2 fruit fly cellular contexts compared by ENCODE assay signal in the genomic region with DNA sequence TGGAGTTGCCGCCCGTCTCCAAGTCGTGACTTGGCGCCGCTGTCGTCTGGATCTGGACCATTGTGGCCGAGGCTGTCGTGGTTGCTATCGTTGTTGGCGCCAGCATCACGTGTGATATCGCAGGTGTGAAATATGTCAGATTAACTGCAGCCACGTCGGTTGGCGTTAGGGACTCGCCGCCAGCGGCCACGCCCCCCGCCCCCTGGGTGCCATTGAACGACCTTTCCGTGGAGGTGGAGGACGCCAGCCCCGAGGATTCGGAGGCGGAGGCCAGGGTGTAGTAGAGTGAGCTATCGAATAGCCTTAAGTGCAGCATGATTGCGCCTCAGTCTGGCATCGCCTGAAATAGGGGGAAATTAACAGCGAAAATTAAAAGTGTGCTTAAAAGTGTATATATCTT.
TF ChIP-seq lines count a peak whose summit lies in the region.

No protein-coding gene starts in this region.

- TF ChIP-seq CTCF in whole organism, embryonic (GFP tag; optimal IDR thresholded peaks at IDR 0.05; lab: Kevin White, UChicago): no peak

TF ChIP-seq in whole organism, embryonic, 481 proteins besides CTCF, POLR2A, EP300 and RAD21:
- TF ChIP-seq Hr39 (optimal IDR thresholded peaks at IDR 0.05; lab: Kevin White, UChicago): peak; percentile 69
- 0 out of 3 replicates have a peak, but pooled peaks have one; percentile 12 for TF ChIP-seq dysf (GFP tag; IDR thresholded peaks at IDR 0.05; lab: Robert Waterston, UW)
- TF ChIP-seq ken (GFP tag; IDR thresholded peaks at IDR 0.05; lab: Robert Waterston, UW): 0 out of 3 replicates have a peak, but pooled peaks have one; percentile 20
- TF ChIP-seq pan (optimal IDR thresholded peaks at IDR 0.05; lab: Kevin White, UChicago): no peak
- TF ChIP-seq pan (GFP tag; optimal IDR thresholded peaks at IDR 0.05 in 1 of 2, IDR thresholded peaks at IDR 0.05 in 1 of 2): peak in 1 of 2 experiments; percentile 13
- TF ChIP-seq lbe (GFP tag; optimal IDR thresholded peaks at IDR 0.05; lab: Kevin White, UChicago): no peak
- 0 out of 3 replicates have a peak, but pooled peaks have one; percentile 32 for TF ChIP-seq CG11456 (GFP tag; IDR thresholded peaks at IDR 0.05; lab: Robert Waterston, UW)

TF ChIP-seq in whole organism, wandering third instar larva, 38 proteins besides CTCF, POLR2A, EP300 and RAD21:
- TF ChIP-seq Dfd (GFP tag; optimal IDR thresholded peaks at IDR 0.05; lab: Kevin White, UChicago) (peak; percentile 54), tai (GFP tag; optimal IDR thresholded peaks at IDR 0.05; lab: Kevin White, UChicago) (no peak)

Comparison
In these comparisons a context has a peak if more than half of its experiments do, and no peak if none do; other contexts are left out.
1. Of the 10 proteins assayed by ChIP-seq in both whole organism, embryonic and whole organism, wandering third instar larva: peak only in whole organism, embryonic: none; only in whole organism, wandering third instar larva: Dfd; in both: none; in neither: 8; mixed calls (peak in some experiments, not most) for 1.